Fruit fly (Drosophila melanogaster) whole organism, embryonic: ENCODE data around the gene trx.

ENCODE experiments used
- ATbp ChIP-seq: fragments of 200-800 bp; sonication (Bioruptor generic); optimal IDR thresholded peaks from 2 replicates; lab custom pipeline; 2017; ENCODE audit warnings: missing biosample characterization, mild to moderate bottlenecking, missing genetic modification characterization, missing genetic modification reagents
- BEAF-32 ChIP-seq: fragments of 200-800 bp; sonication (Bioruptor generic); optimal IDR thresholded peaks from 3 replicates; lab custom pipeline; 2017; ENCODE audit warnings: missing biosample characterization, missing genetic modification characterization, mild to moderate bottlenecking, moderate library complexity, missing genetic modification reagents
- Blimp-1 ChIP-seq: fragments of 200-800 bp; sonication (Bioruptor generic); optimal IDR thresholded peaks from 3 replicates; lab custom pipeline; 2018; ENCODE audit warnings: missing biosample characterization, missing genetic modification characterization, mild to moderate bottlenecking, moderate library complexity, missing genetic modification reagents
- CG10431 ChIP-seq: fragments of 200-800 bp; sonication (Bioruptor generic); optimal IDR thresholded peaks from 3 replicates; lab custom pipeline; 2018; ENCODE audit warnings: missing biosample characterization, mild to moderate bottlenecking, missing genetic modification characterization
- CG11093 ChIP-seq: fragments of 200-800 bp; sonication (Bioruptor generic); IDR thresholded peaks from 3 replicates; pipeline ENCODE4 v1.3.6; 2022; ENCODE audit warnings: missing biosample characterization, missing genetic modification characterization
- CG11504 ChIP-seq: fragments of 200-800 bp; sonication (Bioruptor generic); optimal IDR thresholded peaks from 3 replicates; lab custom pipeline; 2019; ENCODE audit warnings: missing biosample characterization, mild to moderate bottlenecking, missing genetic modification characterization, moderate library complexity
- CG12391 ChIP-seq: fragments of 200-800 bp; sonication (Bioruptor generic); optimal IDR thresholded peaks from 3 replicates; lab custom pipeline; 2018; ENCODE audit warnings: missing biosample characterization, mild to moderate bottlenecking, missing genetic modification characterization, moderate library complexity
- CG12769 ChIP-seq: fragments of 200-800 bp; sonication (Bioruptor generic); optimal IDR thresholded peaks from 2 replicates; lab custom pipeline; 2019; ENCODE audit warnings: missing biosample characterization, mild to moderate bottlenecking, missing genetic modification characterization, moderate library complexity
- CG15269 ChIP-seq: fragments of 200-800 bp; sonication (Bioruptor generic); optimal IDR thresholded peaks from 2 replicates; lab custom pipeline; 2018; ENCODE audit warnings: missing biosample characterization, mild to moderate bottlenecking, missing genetic modification characterization, moderate library complexity
- CG15479 ChIP-seq: fragments of 200-800 bp; sonication (Bioruptor generic); optimal IDR thresholded peaks from 3 replicates; lab custom pipeline; 2019; ENCODE audit warnings: missing biosample characterization, mild to moderate bottlenecking, missing genetic modification characterization, moderate library complexity
- CG1603 ChIP-seq: fragments of 200-800 bp; sonication (Bioruptor generic); optimal IDR thresholded peaks from 2 replicates; lab custom pipeline; 2019; ENCODE audit warnings: missing biosample characterization, mild to moderate bottlenecking, missing genetic modification characterization, moderate library complexity
- CG16813 ChIP-seq: fragments of 200-800 bp; sonication (Bioruptor generic); IDR thresholded peaks from 3 replicates; pipeline ENCODE4 v1.3.6; 2022; ENCODE audit warnings: missing biosample characterization, missing genetic modification characterization; ENCODE audit not compliant: partially characterized antibody
- CG17359 ChIP-seq: fragments of 200-800 bp; sonication (Bioruptor generic); optimal IDR thresholded peaks from 3 replicates; lab custom pipeline; 2018; ENCODE audit warnings: missing biosample characterization, mild to moderate bottlenecking, missing genetic modification characterization, moderate library complexity
- CG17612 ChIP-seq: fragments of 200-800 bp; sonication (Bioruptor generic); IDR thresholded peaks from 2 replicates; pipeline ENCODE4 v1.3.6; 2022; ENCODE audit warnings: missing biosample characterization, missing genetic modification characterization
- CG18262 ChIP-seq: fragments of 200-800 bp; optimal IDR thresholded peaks from 3 replicates; lab custom pipeline; 2019; ENCODE audit warnings: missing biosample characterization, mild to moderate bottlenecking, missing genetic modification characterization, moderate library complexity
- CG1832 ChIP-seq: fragments of 200-800 bp; sonication (Bioruptor generic); optimal IDR thresholded peaks from 2 replicates; lab custom pipeline; 2017; ENCODE audit warnings: missing biosample characterization, mild to moderate bottlenecking, missing genetic modification characterization, inconsistent platforms
- CG2202 ChIP-seq: fragments of 200-800 bp; sonication (Bioruptor generic); optimal IDR thresholded peaks from 2 replicates; lab custom pipeline; 2018; ENCODE audit warnings: missing biosample characterization, mild to moderate bottlenecking, missing genetic modification characterization
- CG34224 ChIP-seq: fragments of 200-800 bp; sonication (Bioruptor generic); IDR thresholded peaks from 3 replicates; pipeline ENCODE4 v1.3.6; 2022; ENCODE audit warnings: missing biosample characterization, missing genetic modification characterization; ENCODE audit not compliant: partially characterized antibody
- CG8089 ChIP-seq: fragments of 200-800 bp; sonication (Bioruptor generic); optimal IDR thresholded peaks from 3 replicates; lab custom pipeline; 2016; ENCODE audit warnings: missing biosample characterization, missing genetic modification characterization
- Dek ChIP-seq: fragments of 200-800 bp; sonication (Bioruptor generic); optimal IDR thresholded peaks from 3 replicates; lab custom pipeline; 2019; ENCODE audit warnings: missing biosample characterization, mild to moderate bottlenecking, missing genetic modification characterization, moderate library complexity
- Hmr ChIP-seq: fragments of 200-800 bp; sonication (Bioruptor generic); optimal IDR thresholded peaks from 3 replicates; lab custom pipeline; 2017; ENCODE audit warnings: mild to moderate bottlenecking, missing biosample characterization, missing genetic modification reagents, missing genetic modification characterization
- Neu2 ChIP-seq: fragments of 200-800 bp; sonication (Bioruptor generic); optimal IDR thresholded peaks from 3 replicates; lab custom pipeline; 2016; ENCODE audit warnings: missing biosample characterization, missing genetic modification characterization, borderline replicate concordance
- Nf-YC ChIP-seq: fragments of 200-800 bp; optimal IDR thresholded peaks from 3 replicates; lab custom pipeline; 2019; ENCODE audit warnings: missing biosample characterization, mild to moderate bottlenecking, missing genetic modification characterization, moderate library complexity
- NfI ChIP-seq: fragments of 200-800 bp; sonication (Bioruptor generic); optimal IDR thresholded peaks from 3 replicates; lab custom pipeline; 2018; ENCODE audit warnings: missing biosample characterization, mild to moderate bottlenecking, missing genetic modification characterization, moderate library complexity
- PHDP ChIP-seq: fragments of 200-800 bp; sonication (Bioruptor generic); optimal IDR thresholded peaks from 3 replicates; lab custom pipeline; 2018; ENCODE audit warnings: missing biosample characterization, mild to moderate bottlenecking, missing genetic modification characterization, moderate library complexity
- Ptx1 ChIP-seq: fragments of 200-800 bp; sonication (Bioruptor generic); IDR thresholded peaks from 2 replicates; pipeline ENCODE4 v1.3.6; 2022; ENCODE audit warnings: missing biosample characterization, missing genetic modification characterization
- br ChIP-seq: fragments of >200 bp; optimal IDR thresholded peaks from 2 replicates; lab custom pipeline; 2017
- bsh ChIP-seq, 2 experiments: fragments of 200-800 bp; sonication (Bioruptor generic); optimal IDR thresholded peaks; 2 replicates each; lab custom pipeline; 2017 to 2018; ENCODE audit warnings: mild to moderate bottlenecking in 2 of 2, missing biosample characterization in 2 of 2, missing genetic modification characterization in 2 of 2, moderate library complexity in 1 of 2
- cad ChIP-seq: fragments of >200 bp; optimal IDR thresholded peaks from 2 replicates; lab custom pipeline; 2017; ENCODE audit warnings: missing biosample characterization, missing genetic modification characterization
- disco-r ChIP-seq: fragments of 200-800 bp; sonication (Bioruptor generic); optimal IDR thresholded peaks from 2 replicates; lab custom pipeline; 2016; ENCODE audit warnings: missing biosample characterization, missing genetic modification characterization
- fru ChIP-seq: fragments of >200 bp; optimal IDR thresholded peaks from 2 replicates; lab custom pipeline; 2017
- gcm ChIP-seq: fragments of 200-800 bp; sonication (Bioruptor generic); optimal IDR thresholded peaks from 2 replicates; lab custom pipeline; 2019; ENCODE audit warnings: missing biosample characterization, mild to moderate bottlenecking, missing genetic modification characterization, moderate library complexity
- grau ChIP-seq: fragments of 200-800 bp; optimal IDR thresholded peaks from 3 replicates; lab custom pipeline; 2019; ENCODE audit warnings: missing biosample characterization, mild to moderate bottlenecking, missing genetic modification characterization, moderate library complexity
- gsb-n ChIP-seq: fragments of 200-800 bp; sonication (Bioruptor generic); optimal IDR thresholded peaks from 3 replicates; lab custom pipeline; 2018; ENCODE audit warnings: missing biosample characterization, mild to moderate bottlenecking, missing genetic modification characterization
- her ChIP-seq: fragments of 200-800 bp; sonication (Bioruptor generic); optimal IDR thresholded peaks from 2 replicates; lab custom pipeline; 2016; ENCODE audit warnings: missing biosample characterization, missing genetic modification characterization
- lmd ChIP-seq: fragments of 200-800 bp; sonication (Bioruptor generic); IDR thresholded peaks from 2 replicates; pipeline ENCODE4 v1.3.6; 2022; ENCODE audit warnings: missing biosample characterization, missing genetic modification characterization
- nau ChIP-seq: fragments of 200-800 bp; sonication (Bioruptor generic); optimal IDR thresholded peaks from 3 replicates; lab custom pipeline; 2017; ENCODE audit warnings: missing biosample characterization, mild to moderate bottlenecking, missing genetic modification characterization, missing genetic modification reagents
- oc ChIP-seq: fragments of 200-800 bp; sonication (Bioruptor generic); optimal IDR thresholded peaks from 2 replicates; lab custom pipeline; 2018; ENCODE audit warnings: missing biosample characterization, mild to moderate bottlenecking, missing genetic modification characterization, moderate library complexity
- otp ChIP-seq: fragments of 200-800 bp; sonication (Bioruptor generic); IDR thresholded peaks from 3 replicates; pipeline ENCODE4, ENCODE4 v1.3.6; 2022; ENCODE audit warnings: missing biosample characterization, missing genetic modification characterization
- p53 ChIP-seq: fragments of 200-800 bp; sonication (Bioruptor generic); optimal IDR thresholded peaks from 2 replicates; lab custom pipeline; 2016; ENCODE audit warnings: missing biosample characterization, missing genetic modification characterization
- prd ChIP-seq, 3 experiments: fragments of >200 bp in 2 of 3; fragments of 200-800 bp in 1 of 3; sonication (Bioruptor generic) in 1 of 3; optimal IDR thresholded peaks in 2 of 3; IDR thresholded peaks in 1 of 3; 2 replicates in 2 of 3; 3 replicates in 1 of 3; pipeline versions ENCODE4 v1.3.6 to Lab custom; 2017 to 2022; ENCODE audit warnings: missing biosample characterization in 1 of 3, missing genetic modification characterization in 1 of 3
- schlank ChIP-seq: fragments of 200-800 bp; sonication (Bioruptor generic); optimal IDR thresholded peaks from 2 replicates; lab custom pipeline; 2018; ENCODE audit warnings: missing biosample characterization, mild to moderate bottlenecking, missing genetic modification characterization
- sens ChIP-seq: fragments of 200-800 bp; sonication (Bioruptor generic); peaks from one replicate; lab custom pipeline; 2016; ENCODE audit warnings: missing biosample characterization, missing genetic modification characterization
- stc ChIP-seq: fragments of 200-800 bp; sonication (Bioruptor generic); IDR thresholded peaks from 2 replicates; pipeline ENCODE4 v1.3.6; 2022; ENCODE audit warnings: missing biosample characterization, missing genetic modification characterization
- trem ChIP-seq: fragments of 200-800 bp; optimal IDR thresholded peaks from 3 replicates; lab custom pipeline; 2019; ENCODE audit warnings: missing biosample characterization, mild to moderate bottlenecking, missing genetic modification characterization, moderate library complexity
- twi ChIP-seq: fragments of 200-800 bp; optimal IDR thresholded peaks from 2 replicates; lab custom pipeline; 2019; ENCODE audit warnings: missing biosample characterization, mild to moderate bottlenecking, missing genetic modification characterization, moderate library complexity
- vfl ChIP-seq: fragments of 200-800 bp; sonication (Bioruptor generic); optimal IDR thresholded peaks from 2 replicates; lab custom pipeline; 2016; ENCODE audit warnings: missing biosample characterization, missing genetic modification characterization

trx gene

DNA sequence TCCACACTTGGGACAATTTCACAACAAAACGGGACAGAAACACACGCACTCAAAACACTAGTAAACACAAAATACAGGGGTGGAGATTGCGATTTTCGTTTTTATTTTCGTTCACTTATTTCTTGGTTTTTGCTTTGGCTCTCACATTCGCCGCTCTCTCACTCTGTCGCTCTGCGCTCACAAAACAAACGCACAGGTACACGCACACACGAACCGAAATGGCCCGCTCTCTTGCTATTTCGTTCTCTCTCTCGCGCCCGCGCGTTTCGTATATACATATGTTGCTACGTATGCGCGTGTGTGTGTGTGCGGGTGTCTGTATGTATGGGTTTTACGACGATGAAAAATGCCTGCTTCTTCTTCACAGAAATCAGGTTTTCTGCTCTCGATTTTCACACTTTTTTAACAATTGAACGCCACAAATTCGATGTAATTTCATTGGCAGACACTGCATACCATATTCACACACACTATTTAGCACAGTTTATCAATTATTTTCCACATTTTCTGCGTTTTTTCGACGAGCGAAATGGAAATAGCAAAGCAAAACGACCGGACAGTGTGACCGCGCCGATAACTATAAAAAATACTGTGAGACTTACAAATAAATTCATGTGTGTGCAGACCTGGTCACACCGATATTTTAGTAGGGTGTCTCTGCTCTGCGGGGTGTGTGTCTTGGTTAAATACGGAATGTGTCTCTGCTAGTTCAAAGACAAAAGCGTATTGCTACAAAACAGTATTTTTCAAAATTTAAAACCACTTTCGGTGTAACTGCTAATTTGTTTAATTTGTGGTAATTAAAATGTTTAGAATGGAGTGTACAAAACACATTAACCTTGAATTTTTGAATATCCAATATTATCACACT, at the start of gene trx:
Gene trx (minus strand): TSS at position 584 of the 871 bp plus-strand sequence.
- TF ChIP-seq CG10431 (GFP tag; lab: Kevin White, UChicago) (peak; percentile 32), schlank (tag; lab: Kevin White, UChicago) (no peak), CG8089 (GFP tag; lab: Kevin White, UChicago) (no peak), otp (GFP tag; lab: Robert Waterston, UW) (no peak), nau (no peak), CG1832 (GFP tag; lab: Kevin White, UChicago) (no peak), twi (tag; lab: Kevin White, UChicago) (peak; percentile 2), ATbp (no peak), Ptx1 (no peak), Neu2 (GFP tag; lab: Kevin White, UChicago) (no peak), lmd (GFP tag; lab: Robert Waterston, UW) (no peak), Blimp-1 (peak; percentile 43), gcm (GFP tag; lab: Kevin White, UChicago) (peak; percentile 64), sens (GFP tag; lab: Kevin White, UChicago) (peak; percentile 80), p53 (GFP tag; lab: Kevin White, UChicago) (peak; percentile 33), oc (tag; lab: Kevin White, UChicago) (no peak), trem (tag; lab: Kevin White, UChicago) (peak; percentile 71), CG11504 (tag; lab: Kevin White, UChicago) (peak; percentile 66), CG34224 (no peak), disco-r (GFP tag; lab: Kevin White, UChicago) (no peak), CG1603 (peak; percentile 84), gsb-n (tag; lab: Kevin White, UChicago) (no peak), CG12769 (peak; percentile 16), Nf-YC (peak; percentile 13), vfl (GFP tag; lab: Kevin White, UChicago) (no peak), fru (lab: Kevin White, UChicago) (no peak), CG16813 (GFP tag; lab: Robert Waterston, UW) (no peak), cad (GFP tag; lab: Kevin White, UChicago) (peak; percentile 11), CG12391 (tag; lab: Kevin White, UChicago) (peak; percentile 2), CG2202 (tag; lab: Kevin White, UChicago) (peak; percentile 23), br (lab: Kevin White, UChicago) (no peak), CG17359 (tag; lab: Kevin White, UChicago) (no peak), stc (no peak), BEAF-32 (GFP tag; lab: Kevin White, UChicago) (peak; percentile 47), grau (tag; lab: Kevin White, UChicago) (no peak), Dek (peak; percentile 25), CG11093 (no peak), CG15479 (GFP tag; lab: Kevin White, UChicago) (peak; percentile 98), bsh (GFP tag; optimal IDR thresholded peaks at IDR 0.05; lab: Kevin White, UChicago) (peak in 1 of 2 experiments; percentile 65), PHDP (tag; lab: Kevin White, UChicago) (peak; percentile 7), prd (optimal IDR thresholded peaks at IDR 0.05; lab: Kevin White, UChicago) (no peak), prd (GFP tag; IDR thresholded peaks at IDR 0.05; lab: Robert Waterston, UW) (no peak), CG18262 (peak; percentile 13), her (GFP tag; lab: Kevin White, UChicago) (no peak), CG17612 (GFP tag; lab: Robert Waterston, UW) (no peak), NfI (GFP tag; lab: Kevin White, UChicago) (no peak), Hmr (GFP tag; lab: Kevin White, UChicago) (peak; percentile 65), CG15269 (tag; lab: Kevin White, UChicago) (no peak)
